Fruit fly (Drosophila melanogaster) whole organism, embryonic: ENCODE results near the gene CG13622.

ENCODE experiments used
- CG10366 ChIP-seq: fragments of 200-800 bp; sonication (Bioruptor generic); IDR thresholded peaks from 2 replicates; pipeline ENCODE4 v1.3.6; 2022; ENCODE audit warnings: missing biosample characterization, missing genetic modification characterization
- CG11504 ChIP-seq: fragments of 200-800 bp; sonication (Bioruptor generic); optimal IDR thresholded peaks from 3 replicates; lab custom pipeline; 2019; ENCODE audit warnings: missing biosample characterization, mild to moderate bottlenecking, missing genetic modification characterization, moderate library complexity
- CG11695 ChIP-seq: fragments of 200-800 bp; sonication (Bioruptor generic); IDR thresholded peaks from 3 replicates; pipeline ENCODE4 v1.3.6; 2022; ENCODE audit warnings: missing biosample characterization, missing genetic modification characterization
- CG13296 ChIP-seq: fragments of 200-800 bp; sonication (Bioruptor generic); optimal IDR thresholded peaks from 3 replicates; lab custom pipeline; 2018; ENCODE audit warnings: missing biosample characterization, mild to moderate bottlenecking, missing genetic modification characterization
- CG13424 ChIP-seq: fragments of 200-800 bp; sonication (Bioruptor generic); optimal IDR thresholded peaks from 2 replicates; lab custom pipeline; 2019; ENCODE audit warnings: missing biosample characterization, mild to moderate bottlenecking, missing genetic modification characterization, moderate library complexity
- CG13894 ChIP-seq: fragments of 200-800 bp; sonication (Bioruptor generic); optimal IDR thresholded peaks from 3 replicates; lab custom pipeline; 2018; ENCODE audit warnings: missing biosample characterization, mild to moderate bottlenecking, missing genetic modification characterization, moderate library complexity
- CG15696 ChIP-seq: fragments of 200-800 bp; sonication (Bioruptor generic); optimal IDR thresholded peaks from 2 replicates; lab custom pipeline; 2019; ENCODE audit warnings: missing biosample characterization, mild to moderate bottlenecking, missing genetic modification characterization, moderate library complexity
- CG1602 ChIP-seq: fragments of 200-800 bp; sonication (Bioruptor generic); optimal IDR thresholded peaks from 3 replicates; lab custom pipeline; 2016; ENCODE audit warnings: missing biosample characterization, missing genetic modification characterization
- CG17802 ChIP-seq: fragments of 200-800 bp; sonication (Bioruptor generic); optimal IDR thresholded peaks from 2 replicates; lab custom pipeline; 2018; ENCODE audit warnings: missing biosample characterization, mild to moderate bottlenecking, missing genetic modification characterization, moderate library complexity
- CG2712 ChIP-seq: fragments of 200-800 bp; optimal IDR thresholded peaks from 3 replicates; lab custom pipeline; 2019; ENCODE audit warnings: missing biosample characterization, mild to moderate bottlenecking, missing genetic modification characterization, moderate library complexity
- CG32532 ChIP-seq: fragments of 200-800 bp; sonication (Bioruptor generic); IDR thresholded peaks from 2 replicates; pipeline ENCODE4 v1.3.6; 2022; ENCODE audit warnings: missing biosample characterization, missing genetic modification characterization
- CG3281 ChIP-seq: fragments of 200-800 bp; sonication (Bioruptor generic); optimal IDR thresholded peaks from 3 replicates; lab custom pipeline; 2017; ENCODE audit warnings: missing biosample characterization, mild to moderate bottlenecking, missing genetic modification characterization
- CG34224 ChIP-seq: fragments of 200-800 bp; sonication (Bioruptor generic); IDR thresholded peaks from 3 replicates; pipeline ENCODE4 v1.3.6; 2022; ENCODE audit warnings: missing biosample characterization, missing genetic modification characterization; ENCODE audit not compliant: partially characterized antibody
- CG3838 ChIP-seq: fragments of 200-800 bp; sonication (Bioruptor generic); optimal IDR thresholded peaks from 3 replicates; lab custom pipeline; 2016; ENCODE audit warnings: missing biosample characterization, missing genetic modification characterization
- CG43689 ChIP-seq: fragments of 200-800 bp; sonication (Bioruptor generic); IDR thresholded peaks from 2 replicates; pipeline ENCODE4 v1.3.6; 2022; ENCODE audit warnings: missing biosample characterization, missing genetic modification characterization
- CG4617 ChIP-seq: fragments of 200-800 bp; sonication (Bioruptor generic); optimal IDR thresholded peaks from 3 replicates; lab custom pipeline; 2016; ENCODE audit warnings: missing biosample characterization, missing genetic modification characterization, borderline replicate concordance
- CG6689 ChIP-seq: fragments of 200-800 bp; sonication (Bioruptor generic); IDR thresholded peaks from 2 replicates; pipeline ENCODE4 v1.3.6; 2022; ENCODE audit warnings: missing biosample characterization, missing genetic modification characterization
- CG6791 ChIP-seq: fragments of 200-800 bp; sonication (Bioruptor generic); IDR thresholded peaks from 3 replicates; pipeline ENCODE4 v1.3.6; 2022; ENCODE audit warnings: missing biosample characterization, missing genetic modification characterization; ENCODE audit not compliant: partially characterized antibody
- CG8359 ChIP-seq: fragments of 200-800 bp; sonication (Bioruptor generic); optimal IDR thresholded peaks from 2 replicates; lab custom pipeline; 2017; ENCODE audit warnings: missing biosample characterization, mild to moderate bottlenecking, missing genetic modification characterization, borderline replicate concordance
- CkIIα-i1 ChIP-seq: fragments of 200-800 bp; sonication (Bioruptor generic); IDR thresholded peaks from 2 replicates; pipeline ENCODE4 v1.3.6; 2022; ENCODE audit warnings: missing biosample characterization, missing genetic modification characterization
- Dek ChIP-seq: fragments of 200-800 bp; sonication (Bioruptor generic); optimal IDR thresholded peaks from 3 replicates; lab custom pipeline; 2019; ENCODE audit warnings: missing biosample characterization, mild to moderate bottlenecking, missing genetic modification characterization, moderate library complexity
- Fer1 ChIP-seq: fragments of 200-800 bp; sonication (Bioruptor generic); optimal IDR thresholded peaks from 2 replicates; lab custom pipeline; 2017; ENCODE audit warnings: missing biosample characterization, mild to moderate bottlenecking, missing genetic modification characterization
- HLH3B ChIP-seq: fragments of 200-800 bp; sonication (Bioruptor generic); IDR thresholded peaks from 2 replicates; pipeline ENCODE4 v1.3.6; 2022; ENCODE audit warnings: missing biosample characterization, missing genetic modification characterization
- Neu2 ChIP-seq: fragments of 200-800 bp; sonication (Bioruptor generic); optimal IDR thresholded peaks from 3 replicates; lab custom pipeline; 2016; ENCODE audit warnings: missing biosample characterization, missing genetic modification characterization, borderline replicate concordance
- Nf-YC ChIP-seq: fragments of 200-800 bp; optimal IDR thresholded peaks from 3 replicates; lab custom pipeline; 2019; ENCODE audit warnings: missing biosample characterization, mild to moderate bottlenecking, missing genetic modification characterization, moderate library complexity
- Pdp1 ChIP-seq, 2 experiments: fragments of 200-800 bp; sonication (Bioruptor generic); optimal IDR thresholded peaks; 3 replicates each; lab custom pipeline; 2016; ENCODE audit warnings: missing biosample characterization in 2 of 2, missing genetic modification characterization in 2 of 2, mild to moderate bottlenecking in 1 of 2, moderate library complexity in 1 of 2
- Poxn ChIP-seq: fragments of 200-800 bp; sonication (Bioruptor generic); IDR thresholded peaks from 2 replicates; pipeline ENCODE4 v1.3.6; 2022; ENCODE audit warnings: missing biosample characterization, missing genetic modification characterization
- Sry-δ ChIP-seq: fragments of 200-800 bp; sonication (Bioruptor generic); optimal IDR thresholded peaks from 2 replicates; lab custom pipeline; 2016; ENCODE audit warnings: missing biosample characterization, missing genetic modification characterization
- Usf ChIP-seq: fragments of 200-800 bp; sonication (Bioruptor generic); optimal IDR thresholded peaks from 2 replicates; lab custom pipeline; 2017; ENCODE audit warnings: missing genotype, missing biosample characterization, missing genetic modification characterization
- YL-1 ChIP-seq: fragments of 200-800 bp; sonication (Bioruptor generic); optimal IDR thresholded peaks from 3 replicates; lab custom pipeline; 2017; ENCODE audit warnings: missing biosample characterization, mild to moderate bottlenecking, missing genetic modification characterization
- bbx ChIP-seq: fragments of 200-800 bp; sonication (Bioruptor generic); IDR thresholded peaks from 2 replicates; pipeline ENCODE4 v1.3.6; 2022; ENCODE audit warnings: missing biosample characterization, missing genetic modification characterization; ENCODE audit not compliant: partially characterized antibody
- bcd ChIP-seq: fragments of 200-800 bp; sonication (Bioruptor generic); optimal IDR thresholded peaks from 2 replicates; lab custom pipeline; 2017; ENCODE audit warnings: missing biosample characterization, mild to moderate bottlenecking, missing genetic modification characterization
- br ChIP-seq: fragments of >200 bp; optimal IDR thresholded peaks from 2 replicates; lab custom pipeline; 2017
- cas ChIP-seq: fragments of 200-800 bp; sonication (Bioruptor generic); IDR thresholded peaks from 2 replicates; pipeline ENCODE4 v1.3.6; 2022; ENCODE audit warnings: missing biosample characterization, missing genetic modification characterization
- danr ChIP-seq: fragments of 200-800 bp; sonication (Bioruptor generic); IDR thresholded peaks from 2 replicates; pipeline ENCODE4 v1.3.6; 2022; ENCODE audit warnings: missing biosample characterization, missing genetic modification characterization
- dpn ChIP-seq, 2 experiments: fragments of 200-800 bp; sonication (Bioruptor generic); optimal IDR thresholded peaks; 3 replicates each; lab custom pipeline; 2016; ENCODE audit warnings: missing biosample characterization in 2 of 2, missing genetic modification characterization in 2 of 2
- gcm2 ChIP-seq: fragments of 200-800 bp; sonication (Bioruptor generic); optimal IDR thresholded peaks from 2 replicates; lab custom pipeline; 2016; ENCODE audit warnings: missing biosample characterization, missing genetic modification characterization
- jigr1 ChIP-seq: fragments of 200-800 bp; sonication (Bioruptor generic); IDR thresholded peaks from 3 replicates; pipeline ENCODE4 v1.3.6; 2022; ENCODE audit warnings: missing biosample characterization, missing genetic modification characterization
- kah ChIP-seq: fragments of 200-800 bp; sonication (Bioruptor generic); optimal IDR thresholded peaks from 2 replicates; lab custom pipeline; 2018; ENCODE audit warnings: missing biosample characterization, mild to moderate bottlenecking, missing genetic modification characterization
- maf-S ChIP-seq: fragments of 200-800 bp; sonication (Bioruptor generic); optimal IDR thresholded peaks from 2 replicates; lab custom pipeline; 2016; ENCODE audit warnings: missing biosample characterization, missing genetic modification characterization
- odd ChIP-seq: fragments of 200-800 bp; sonication (Bioruptor generic); optimal IDR thresholded peaks from 2 replicates; lab custom pipeline; 2017; ENCODE audit warnings: missing biosample characterization, mild to moderate bottlenecking, missing genetic modification characterization
- pita ChIP-seq: fragments of 200-800 bp; sonication (Bioruptor generic); optimal IDR thresholded peaks from 2 replicates; lab custom pipeline; 2017; ENCODE audit warnings: missing biosample characterization, mild to moderate bottlenecking, missing genetic modification characterization
- ro ChIP-seq: fragments of 200-800 bp; sonication (Bioruptor generic); IDR thresholded peaks from 2 replicates; pipeline ENCODE4 v1.3.6; 2022; ENCODE audit warnings: missing biosample characterization, missing genetic modification characterization
- row ChIP-seq: fragments of 200-800 bp; sonication (Bioruptor generic); IDR thresholded peaks from 3 replicates; pipeline ENCODE4 v1.3.6; 2022; ENCODE audit warnings: missing biosample characterization, missing genetic modification characterization
- so ChIP-seq: fragments of 200-800 bp; sonication (Bioruptor generic); IDR thresholded peaks from 3 replicates; pipeline ENCODE4 v1.3.6; 2022; ENCODE audit warnings: missing biosample characterization, missing genetic modification characterization
- tna ChIP-seq: fragments of 200-800 bp; sonication (Bioruptor generic); IDR thresholded peaks from 2 replicates; pipeline ENCODE4 v1.3.6; 2022; ENCODE audit warnings: missing biosample characterization, missing genetic modification characterization; ENCODE audit not compliant: partially characterized antibody
- tup ChIP-seq: fragments of 200-800 bp; sonication (Bioruptor generic); optimal IDR thresholded peaks from 2 replicates; lab custom pipeline; 2016; ENCODE audit warnings: missing biosample characterization, mild to moderate bottlenecking, missing genetic modification characterization, moderate library complexity
- unc-4 ChIP-seq: fragments of 200-800 bp; sonication (Bioruptor generic); IDR thresholded peaks from 2 replicates; pipeline ENCODE4 v1.3.6; 2022; ENCODE audit warnings: missing biosample characterization, missing genetic modification characterization; ENCODE audit not compliant: partially characterized antibody
- unpg ChIP-seq: fragments of 200-800 bp; sonication (Bioruptor generic); optimal IDR thresholded peaks from 3 replicates; lab custom pipeline; 2018; ENCODE audit warnings: missing biosample characterization, mild to moderate bottlenecking, missing genetic modification characterization, moderate library complexity
- usp ChIP-seq: fragments of >200 bp; optimal IDR thresholded peaks from 2 replicates; lab custom pipeline; 2017; ENCODE audit warnings: missing biosample characterization, missing genetic modification characterization
- vvl ChIP-seq: fragments of 200-800 bp; sonication (Bioruptor generic); IDR thresholded peaks from 2 replicates; pipeline ENCODE4 v1.3.6; 2022; ENCODE audit warnings: missing biosample characterization, missing genetic modification characterization

CG13622 gene

DNA sequence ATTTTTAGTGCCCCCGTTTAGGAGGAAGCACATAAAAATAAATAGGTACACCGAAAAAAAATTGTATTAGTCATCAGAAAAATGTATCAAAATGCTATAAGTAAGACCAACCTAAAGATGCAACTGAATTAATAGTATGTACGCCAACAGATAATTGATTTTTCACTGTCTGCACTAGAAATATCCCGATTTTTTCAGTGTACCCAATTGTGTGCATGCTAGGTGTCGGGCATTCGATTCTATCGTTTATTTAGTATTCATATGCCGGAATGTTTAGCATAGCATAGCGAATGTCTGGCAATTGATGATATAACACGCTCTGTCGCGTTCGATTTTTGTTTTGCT is 43.9 kb upstream of the CG13622 start (continued):
- TF ChIP-seq maf-S (GFP tag; lab: Kevin White, UChicago) (peak; percentile 87), HLH3B (GFP tag; lab: Robert Waterston, UW) (peak; percentile 92), CG13894 (tag; lab: Kevin White, UChicago) (peak; percentile 76), CG13424 (tag; lab: Kevin White, UChicago) (peak; percentile 88), CG2712 (peak; percentile 82), CkIIα-i1 (GFP tag; lab: Robert Waterston, UW) (peak; percentile 57; the same call in 1 of the 2 replicates), gcm2 (peak; percentile 83), pita (GFP tag; lab: Kevin White, UChicago) (no peak), row (peak; percentile 90), bbx (GFP tag; lab: Robert Waterston, UW) (no peak), jigr1 (no peak), CG3281 (GFP tag; lab: Kevin White, UChicago) (peak; percentile 84), unc-4 (GFP tag; lab: Robert Waterston, UW) (no peak), unpg (GFP tag; lab: Kevin White, UChicago) (peak; percentile 90), odd (GFP tag; lab: Kevin White, UChicago) (peak; percentile 75), CG13296 (GFP tag; lab: Kevin White, UChicago) (peak; percentile 78), Sry-δ (peak; percentile 58), CG10366 (GFP tag; lab: Robert Waterston, UW) (peak; percentile 88), tna (no peak), CG34224 (GFP tag; lab: Robert Waterston, UW) (no peak), Usf (GFP tag; lab: Kevin White, UChicago) (peak; percentile 50), danr (GFP tag; lab: Robert Waterston, UW) (peak; percentile 72; the same call in 1 of the 2 replicates), CG6791 (GFP tag; lab: Robert Waterston, UW) (no peak), CG43689 (peak; percentile 82), Nf-YC (tag; lab: Kevin White, UChicago) (peak; percentile 66), Dek (tag; lab: Kevin White, UChicago) (peak; percentile 81), so (GFP tag; lab: Robert Waterston, UW) (peak; percentile 93), CG11695 (peak; percentile 87), ro (GFP tag; lab: Robert Waterston, UW) (peak; percentile 58), CG6689 (GFP tag; lab: Robert Waterston, UW) (peak; percentile 85), cas (GFP tag; lab: Robert Waterston, UW) (peak; percentile 60), kah (GFP tag; lab: Kevin White, UChicago) (peak; percentile 54), dpn (GFP tag; optimal IDR thresholded peaks at IDR 0.05; lab: Kevin White, UChicago) (peak; percentile 92), CG11504 (tag; lab: Kevin White, UChicago) (peak; percentile 88), usp (GFP tag; lab: Kevin White, UChicago) (no peak), CG1602 (peak; percentile 84), CG3838 (GFP tag; lab: Kevin White, UChicago) (peak; percentile 79), Poxn (GFP tag; lab: Robert Waterston, UW) (no peak; the same call in none of the 2 replicates), CG15696 (peak; percentile 44), YL-1 (GFP tag; lab: Kevin White, UChicago) (peak; percentile 43), bcd (GFP tag; lab: Kevin White, UChicago) (peak; percentile 82), CG4617 (GFP tag; lab: Kevin White, UChicago) (peak; percentile 51), CG8359 (GFP tag; lab: Kevin White, UChicago) (peak; percentile 8), CG32532 (GFP tag; lab: Robert Waterston, UW) (peak; percentile 90), CG17802 (tag; lab: Kevin White, UChicago) (peak; percentile 57), br (lab: Kevin White, UChicago) (no peak), Neu2 (GFP tag; lab: Kevin White, UChicago) (no peak), tup (GFP tag; lab: Kevin White, UChicago) (peak; percentile 69), Fer1 (GFP tag; lab: Kevin White, UChicago) (peak; percentile 82), Pdp1 (GFP tag; optimal IDR thresholded peaks at IDR 0.05; lab: Kevin White, UChicago) (peak; percentile 91 to 94), vvl (GFP tag; lab: Robert Waterston, UW) (peak; percentile 95)
